Fruit fly (Drosophila melanogaster) whole organism, embryonic: Measurements from ENCODE around the gene CG13138.

Source experiments
- Ada2b ChIP-seq: fragments of 200-800 bp; sonication (Bioruptor generic); IDR thresholded peaks from 2 replicates; pipeline ENCODE4 v1.3.6; 2022; ENCODE audit warnings: missing biosample characterization, missing genetic modification characterization
- Antp ChIP-seq: fragments of 200-800 bp; sonication (Bioruptor generic); optimal IDR thresholded peaks from 3 replicates; lab custom pipeline; 2016; ENCODE audit warnings: missing biosample characterization, missing genetic modification characterization
- Awh ChIP-seq: fragments of 200-800 bp; sonication (Bioruptor generic); IDR thresholded peaks from 2 replicates; pipeline ENCODE4, ENCODE4 v1.3.6; 2022; ENCODE audit warnings: missing biosample characterization, missing genetic modification characterization
- Bdp1 ChIP-seq: fragments of 200-800 bp; sonication (Bioruptor generic); optimal IDR thresholded peaks from 3 replicates; lab custom pipeline; 2016; ENCODE audit warnings: missing biosample characterization, missing genetic modification characterization
- Bgb ChIP-seq: fragments of 200-800 bp; sonication (Bioruptor generic); IDR thresholded peaks from 2 replicates; pipeline ENCODE4 v1.3.6; 2022; ENCODE audit warnings: missing biosample characterization, missing genetic modification characterization; ENCODE audit not compliant: partially characterized antibody
- CG10366 ChIP-seq: fragments of 200-800 bp; sonication (Bioruptor generic); IDR thresholded peaks from 2 replicates; pipeline ENCODE4 v1.3.6; 2022; ENCODE audit warnings: missing biosample characterization, missing genetic modification characterization
- CG10979 ChIP-seq: fragments of 200-800 bp; sonication (Bioruptor generic); optimal IDR thresholded peaks from 2 replicates; lab custom pipeline; 2018; ENCODE audit warnings: missing biosample characterization, mild to moderate bottlenecking, missing genetic modification characterization, moderate library complexity
- CG11695 ChIP-seq: fragments of 200-800 bp; sonication (Bioruptor generic); IDR thresholded peaks from 3 replicates; pipeline ENCODE4 v1.3.6; 2022; ENCODE audit warnings: missing biosample characterization, missing genetic modification characterization
- CG13624 ChIP-seq: fragments of 200-800 bp; sonication (Bioruptor generic); optimal IDR thresholded peaks from 2 replicates; lab custom pipeline; 2016; ENCODE audit warnings: missing biosample characterization, missing genetic modification characterization
- CG14014 ChIP-seq: fragments of 200-800 bp; sonication (Bioruptor generic); IDR thresholded peaks from 2 replicates; pipeline ENCODE4 v1.3.6; 2022; ENCODE audit warnings: missing biosample characterization, missing genetic modification characterization
- CG14710 ChIP-seq: fragments of 200-800 bp; sonication (Bioruptor generic); optimal IDR thresholded peaks from 3 replicates; lab custom pipeline; 2019; ENCODE audit warnings: missing biosample characterization, mild to moderate bottlenecking, missing genetic modification characterization, moderate library complexity
- CG1647 ChIP-seq: fragments of 200-800 bp; sonication (Bioruptor generic); optimal IDR thresholded peaks from 3 replicates; lab custom pipeline; 2016; ENCODE audit warnings: missing biosample characterization, missing genetic modification characterization
- CG16779 ChIP-seq: fragments of 200-800 bp; sonication (Bioruptor generic); IDR thresholded peaks from 2 replicates; pipeline ENCODE4 v1.3.6; 2022; ENCODE audit warnings: missing biosample characterization, missing genetic modification characterization
- CG17328 ChIP-seq: fragments of 200-800 bp; sonication (Bioruptor generic); IDR thresholded peaks from 2 replicates; pipeline ENCODE4 v1.3.6; 2022; ENCODE audit warnings: missing biosample characterization, missing genetic modification characterization
- CG2202 ChIP-seq: fragments of 200-800 bp; sonication (Bioruptor generic); optimal IDR thresholded peaks from 2 replicates; lab custom pipeline; 2018; ENCODE audit warnings: missing biosample characterization, mild to moderate bottlenecking, missing genetic modification characterization
- CG34422 ChIP-seq: fragments of 200-800 bp; sonication (Bioruptor generic); IDR thresholded peaks from 3 replicates; pipeline ENCODE4 v1.3.6; 2022; ENCODE audit warnings: missing biosample characterization, missing genetic modification characterization
- CG3995 ChIP-seq: fragments of 200-800 bp; sonication (Bioruptor generic); optimal IDR thresholded peaks from 3 replicates; lab custom pipeline; 2016; ENCODE audit warnings: missing biosample characterization, missing genetic modification characterization
- CG4424 ChIP-seq: fragments of 200-800 bp; sonication (Bioruptor generic); optimal IDR thresholded peaks from 3 replicates; lab custom pipeline; 2016; ENCODE audit warnings: missing biosample characterization, missing genetic modification characterization
- CG6791 ChIP-seq: fragments of 200-800 bp; sonication (Bioruptor generic); IDR thresholded peaks from 3 replicates; pipeline ENCODE4 v1.3.6; 2022; ENCODE audit warnings: missing biosample characterization, missing genetic modification characterization; ENCODE audit not compliant: partially characterized antibody
- CG7928 ChIP-seq: fragments of 200-800 bp; sonication (Bioruptor generic); optimal IDR thresholded peaks from 2 replicates; lab custom pipeline; 2017; ENCODE audit warnings: missing biosample characterization, mild to moderate bottlenecking, missing genetic modification characterization
- CG8281 ChIP-seq: fragments of 200-800 bp; sonication (Bioruptor generic); optimal IDR thresholded peaks from 2 replicates; lab custom pipeline; 2018; ENCODE audit warnings: missing biosample characterization, mild to moderate bottlenecking, missing genetic modification characterization, moderate library complexity
- CG9437 ChIP-seq: fragments of 200-800 bp; sonication (Bioruptor generic); optimal IDR thresholded peaks from 2 replicates; lab custom pipeline; 2018; ENCODE audit warnings: missing biosample characterization, mild to moderate bottlenecking, missing genetic modification characterization
- D ChIP-seq, 2 experiments: fragments of 200-800 bp in 1 of 2; fragments of >200 bp in 1 of 2; sonication (Bioruptor generic) in 1 of 2; optimal IDR thresholded peaks; 2 replicates in 1 of 2; 3 replicates in 1 of 2; lab custom pipeline; 2017; ENCODE audit warnings: mild to moderate bottlenecking in 1 of 2, missing biosample characterization in 1 of 2, missing genetic modification characterization in 1 of 2, missing genetic modification reagents in 1 of 2
- Doc3 ChIP-seq: fragments of 200-800 bp; sonication (Bioruptor generic); IDR thresholded peaks from 3 replicates; pipeline ENCODE4 v1.3.6; 2022; ENCODE audit warnings: missing biosample characterization, missing genetic modification characterization; ENCODE audit not compliant: partially characterized antibody
- Fer1 ChIP-seq: fragments of 200-800 bp; sonication (Bioruptor generic); optimal IDR thresholded peaks from 2 replicates; lab custom pipeline; 2017; ENCODE audit warnings: missing biosample characterization, mild to moderate bottlenecking, missing genetic modification characterization
- Gug ChIP-seq: fragments of 200-800 bp; sonication (Bioruptor generic); IDR thresholded peaks from 4 replicates; pipeline ENCODE4 v1.3.6; 2022; ENCODE audit warnings: missing biosample characterization, missing genetic modification characterization
- Hand ChIP-seq: fragments of 200-800 bp; sonication (Bioruptor generic); optimal IDR thresholded peaks from 2 replicates; lab custom pipeline; 2017; ENCODE audit warnings: mild to moderate bottlenecking, missing biosample characterization, missing genetic modification reagents, missing genetic modification characterization
- Jarid2 ChIP-seq: fragments of 200-800 bp; sonication (Bioruptor generic); optimal IDR thresholded peaks from 3 replicates; lab custom pipeline; 2017; ENCODE audit warnings: mild to moderate bottlenecking, missing biosample characterization, missing genetic modification reagents, missing genetic modification characterization
- Nf-YC ChIP-seq: fragments of 200-800 bp; optimal IDR thresholded peaks from 3 replicates; lab custom pipeline; 2019; ENCODE audit warnings: missing biosample characterization, mild to moderate bottlenecking, missing genetic modification characterization, moderate library complexity
- Rx ChIP-seq: fragments of 200-800 bp; sonication (Bioruptor generic); IDR thresholded peaks from 2 replicates; pipeline ENCODE4 v1.3.6; 2022; ENCODE audit warnings: missing biosample characterization, missing genetic modification characterization
- Side ChIP-seq: fragments of 200-800 bp; sonication (Bioruptor generic); optimal IDR thresholded peaks from 2 replicates; lab custom pipeline; 2016; ENCODE audit warnings: missing biosample characterization, missing genetic modification characterization
- Sry-δ ChIP-seq: fragments of 200-800 bp; sonication (Bioruptor generic); optimal IDR thresholded peaks from 2 replicates; lab custom pipeline; 2016; ENCODE audit warnings: missing biosample characterization, missing genetic modification characterization
- Xbp1 ChIP-seq: fragments of 200-800 bp; sonication (Bioruptor generic); optimal IDR thresholded peaks from 3 replicates; lab custom pipeline; 2016; ENCODE audit warnings: missing biosample characterization, mild to moderate bottlenecking, missing genetic modification characterization
- Xrp1 ChIP-seq: fragments of 200-800 bp; sonication (Bioruptor generic); IDR thresholded peaks from 2 replicates; pipeline ENCODE4 v1.3.6; 2022; ENCODE audit warnings: missing biosample characterization, missing genetic modification characterization
- ap ChIP-seq: fragments of 200-800 bp; sonication (Bioruptor generic); IDR thresholded peaks from 2 replicates; pipeline ENCODE4 v1.3.6; 2022; ENCODE audit warnings: missing biosample characterization, missing genetic modification characterization
- corto ChIP-seq: fragments of 200-800 bp; sonication (Bioruptor generic); optimal IDR thresholded peaks from 2 replicates; lab custom pipeline; 2016; ENCODE audit warnings: missing biosample characterization, mild to moderate bottlenecking, missing genetic modification characterization, moderate library complexity
- dmrt99B ChIP-seq: fragments of 200-800 bp; sonication (Bioruptor generic); optimal IDR thresholded peaks from 2 replicates; lab custom pipeline; 2018; ENCODE audit warnings: missing biosample characterization, mild to moderate bottlenecking, missing genetic modification characterization, moderate library complexity
- dpn ChIP-seq, 2 experiments: fragments of 200-800 bp; sonication (Bioruptor generic); optimal IDR thresholded peaks; 3 replicates each; lab custom pipeline; 2016; ENCODE audit warnings: missing biosample characterization in 2 of 2, missing genetic modification characterization in 2 of 2
- grn ChIP-seq: fragments of 200-800 bp; sonication (Bioruptor generic); optimal IDR thresholded peaks from 3 replicates; lab custom pipeline; 2017; ENCODE audit warnings: missing biosample characterization, missing genetic modification characterization
- gro ChIP-seq: fragments of 200-800 bp; sonication (Bioruptor generic); optimal IDR thresholded peaks from 2 replicates; lab custom pipeline; 2016; ENCODE audit warnings: missing biosample characterization, missing genetic modification characterization
- maf-S ChIP-seq: fragments of 200-800 bp; sonication (Bioruptor generic); optimal IDR thresholded peaks from 2 replicates; lab custom pipeline; 2016; ENCODE audit warnings: missing biosample characterization, missing genetic modification characterization
- nmo ChIP-seq: fragments of 200-800 bp; sonication (Bioruptor generic); optimal IDR thresholded peaks from 2 replicates; lab custom pipeline; 2018; ENCODE audit warnings: missing biosample characterization, mild to moderate bottlenecking, missing genetic modification characterization, moderate library complexity
- phol ChIP-seq: fragments of 200-800 bp; sonication (Bioruptor generic); optimal IDR thresholded peaks from 3 replicates; lab custom pipeline; 2018; ENCODE audit warnings: missing biosample characterization, mild to moderate bottlenecking, missing genetic modification characterization, moderate library complexity
- pnt ChIP-seq: fragments of 200-800 bp; sonication (Bioruptor generic); optimal IDR thresholded peaks from 3 replicates; lab custom pipeline; 2016; ENCODE audit warnings: missing biosample characterization, missing genetic modification characterization
- pros ChIP-seq: fragments of 200-800 bp; sonication (Bioruptor generic); optimal IDR thresholded peaks from 3 replicates; lab custom pipeline; 2019; ENCODE audit warnings: missing biosample characterization, mild to moderate bottlenecking, missing genetic modification characterization, moderate library complexity
- pum ChIP-seq: fragments of 200-800 bp; sonication (Bioruptor generic); optimal IDR thresholded peaks from 2 replicates; lab custom pipeline; 2016; ENCODE audit warnings: missing biosample characterization, missing genetic modification characterization
- slou ChIP-seq: fragments of 200-800 bp; sonication (Bioruptor generic); optimal IDR thresholded peaks from 3 replicates; lab custom pipeline; 2016; ENCODE audit warnings: missing biosample characterization, missing genetic modification characterization
- sob ChIP-seq: fragments of 200-800 bp; sonication (Bioruptor generic); IDR thresholded peaks from 2 replicates; pipeline ENCODE4 v1.3.6; 2022; ENCODE audit warnings: missing biosample characterization, missing genetic modification characterization
- zen ChIP-seq: fragments of 200-800 bp; sonication (Bioruptor generic); optimal IDR thresholded peaks from 3 replicates; lab custom pipeline; 2018; ENCODE audit warnings: missing biosample characterization, mild to moderate bottlenecking, missing genetic modification characterization, moderate library complexity
- zfh2 ChIP-seq: fragments of 200-800 bp; sonication (Bioruptor generic); optimal IDR thresholded peaks from 2 replicates; lab custom pipeline; 2016; ENCODE audit warnings: missing biosample characterization, missing genetic modification characterization

The CG13138 gene

DNA sequence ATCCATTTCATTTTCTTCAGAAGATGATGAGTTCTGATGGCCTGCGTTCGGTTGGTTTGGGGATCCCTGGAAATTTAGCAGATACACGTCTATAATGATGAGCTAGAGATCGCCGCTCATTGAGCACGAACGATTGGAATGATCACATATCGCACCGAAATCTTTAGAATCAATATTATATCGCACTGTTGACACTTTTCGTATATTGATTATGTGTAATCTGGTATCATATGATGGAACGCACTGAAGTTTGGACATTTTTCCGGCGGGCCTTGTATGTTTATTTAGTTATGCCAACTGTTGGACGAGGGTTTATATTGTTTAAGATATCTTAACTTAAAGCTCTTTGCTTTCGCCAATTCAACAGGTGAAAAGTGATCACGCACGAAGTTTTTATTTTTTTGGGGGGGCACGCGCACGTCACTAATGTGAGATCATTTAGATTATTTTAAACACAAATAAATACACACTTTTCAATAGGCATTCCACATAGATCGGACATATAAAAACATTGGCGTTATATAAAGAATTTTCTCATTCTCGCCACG, 19.3 kb upstream of the CG13138 start (continued):
- TF ChIP-seq Hand (GFP tag; lab: Kevin White, UChicago) = no peak
- TF ChIP-seq Antp = peak; percentile 18
- TF ChIP-seq dpn (GFP tag; optimal IDR thresholded peaks at IDR 0.05; lab: Kevin White, UChicago) = peak; percentile 6 to 28
- peak; percentile 40 for TF ChIP-seq grn (GFP tag; lab: Kevin White, UChicago)
- TF ChIP-seq nmo (GFP tag; lab: Kevin White, UChicago) = peak; percentile 22
- no peak for TF ChIP-seq CG2202 (tag; lab: Kevin White, UChicago)
- no peak for TF ChIP-seq Xrp1
- no peak for TF ChIP-seq corto (GFP tag; lab: Kevin White, UChicago)
- TF ChIP-seq Ada2b (GFP tag; lab: Robert Waterston, UW) = no peak
- TF ChIP-seq dmrt99B = no peak
- peak; percentile 35 for TF ChIP-seq zfh2
- TF ChIP-seq Bgb (GFP tag; lab: Robert Waterston, UW) = peak; percentile 46; the same call in 1 of the 2 replicates
- no peak for TF ChIP-seq Fer1 (GFP tag; lab: Kevin White, UChicago)
- TF ChIP-seq CG13624 (GFP tag; lab: Kevin White, UChicago) = peak; percentile 21
- no peak for TF ChIP-seq Rx (GFP tag; lab: Robert Waterston, UW)
- no peak for TF ChIP-seq Jarid2 (GFP tag; lab: Kevin White, UChicago)
- no peak for TF ChIP-seq CG6791 (GFP tag; lab: Robert Waterston, UW)
- TF ChIP-seq pros (GFP tag; lab: Kevin White, UChicago) = no peak
- TF ChIP-seq zen (tag; lab: Kevin White, UChicago) = no peak
- TF ChIP-seq Side (GFP tag; lab: Kevin White, UChicago) = no peak
- no peak for TF ChIP-seq CG17328 (GFP tag; lab: Robert Waterston, UW)
- no peak for TF ChIP-seq ap (GFP tag; lab: Robert Waterston, UW)
- no peak for TF ChIP-seq CG10366 (GFP tag; lab: Robert Waterston, UW)
- TF ChIP-seq Sry-δ (GFP tag; lab: Kevin White, UChicago) = peak; percentile 76
- TF ChIP-seq CG3995 (GFP tag; lab: Kevin White, UChicago) = peak; percentile 95
- TF ChIP-seq pum (GFP tag; lab: Kevin White, UChicago) = peak; percentile 2
- TF ChIP-seq CG9437 = peak; percentile 7
- peak; percentile 7 for TF ChIP-seq phol (tag; lab: Kevin White, UChicago)
- no peak for TF ChIP-seq slou (GFP tag; lab: Kevin White, UChicago)
- no peak for TF ChIP-seq maf-S (GFP tag; lab: Kevin White, UChicago)
- no peak for TF ChIP-seq CG16779
- TF ChIP-seq CG11695 (GFP tag; lab: Robert Waterston, UW) = 0 out of 3 replicates have a peak, but pooled peaks have one; percentile 15
- no peak for TF ChIP-seq Bdp1 (GFP tag; lab: Kevin White, UChicago)
- TF ChIP-seq CG8281 = peak; percentile 16
- TF ChIP-seq D (optimal IDR thresholded peaks at IDR 0.05; lab: Kevin White, UChicago) = no peak
- TF ChIP-seq D (GFP tag; optimal IDR thresholded peaks at IDR 0.05; lab: Kevin White, UChicago) = peak; percentile 21
- 0 out of 2 replicates have a peak, but pooled peaks have one; percentile 34 for TF ChIP-seq CG14014 (GFP tag; lab: Robert Waterston, UW)
- peak; percentile 50 for TF ChIP-seq CG7928 (GFP tag; lab: Kevin White, UChicago)
- TF ChIP-seq Xbp1 (GFP tag; lab: Kevin White, UChicago) = no peak
- no peak for TF ChIP-seq CG34422 (GFP tag; lab: Robert Waterston, UW)
- TF ChIP-seq Awh (GFP tag; lab: Robert Waterston, UW) = no peak
- TF ChIP-seq pnt (GFP tag; lab: Kevin White, UChicago) = no peak
- peak; percentile 2 for TF ChIP-seq Nf-YC (tag; lab: Kevin White, UChicago)
- peak; percentile 7 for TF ChIP-seq CG14710 (tag; lab: Kevin White, UChicago)
- peak; percentile 72; the same call in 2 of the 3 replicates for TF ChIP-seq Doc3
- TF ChIP-seq CG4424 (GFP tag; lab: Kevin White, UChicago) = peak; percentile 36
- TF ChIP-seq sob (GFP tag; lab: Robert Waterston, UW) = peak; percentile 33; the same call in 1 of the 2 replicates
- TF ChIP-seq gro (GFP tag; lab: Kevin White, UChicago) = no peak
- TF ChIP-seq CG1647 (GFP tag; lab: Kevin White, UChicago) = no peak
- TF ChIP-seq Gug (GFP tag; lab: Robert Waterston, UW) = peak; percentile 17; the same call in 1 of the 4 replicates
- TF ChIP-seq CG10979 (tag; lab: Kevin White, UChicago) = peak; percentile 4
